Fruit fly (Drosophila melanogaster) whole organism, embryonic: ENCODE data around the gene CG3184.

Experiments used
- Aef1 ChIP-seq: fragments of 200-800 bp; sonication (Bioruptor generic); IDR thresholded peaks from 3 replicates; pipeline ENCODE4 v1.3.6; 2022; ENCODE audit warnings: missing biosample characterization, missing genetic modification characterization
- BtbVII ChIP-seq: fragments of 200-800 bp; sonication (Bioruptor generic); optimal IDR thresholded peaks from 3 replicates; lab custom pipeline; 2017; ENCODE audit warnings: missing biosample characterization, mild to moderate bottlenecking, missing genetic modification characterization
- CG10209 ChIP-seq: fragments of 200-800 bp; sonication (Bioruptor generic); optimal IDR thresholded peaks from 3 replicates; lab custom pipeline; 2017; ENCODE audit warnings: missing biosample characterization, mild to moderate bottlenecking, missing genetic modification characterization, missing genetic modification reagents
- CG11247 ChIP-seq: fragments of 200-800 bp; sonication (Bioruptor generic); IDR thresholded peaks from 2 replicates; pipeline ENCODE4 v1.3.6; 2022; ENCODE audit warnings: missing biosample characterization, missing genetic modification characterization
- CG11456 ChIP-seq: fragments of 200-800 bp; sonication (Bioruptor generic); IDR thresholded peaks from 3 replicates; pipeline ENCODE4 v1.3.6; 2022; ENCODE audit warnings: missing biosample characterization, missing genetic modification characterization
- CG11504 ChIP-seq: fragments of 200-800 bp; sonication (Bioruptor generic); optimal IDR thresholded peaks from 3 replicates; lab custom pipeline; 2019; ENCODE audit warnings: missing biosample characterization, mild to moderate bottlenecking, missing genetic modification characterization, moderate library complexity
- CG11695 ChIP-seq: fragments of 200-800 bp; sonication (Bioruptor generic); IDR thresholded peaks from 3 replicates; pipeline ENCODE4 v1.3.6; 2022; ENCODE audit warnings: missing biosample characterization, missing genetic modification characterization
- CG12236 ChIP-seq: fragments of 200-800 bp; sonication (Bioruptor generic); optimal IDR thresholded peaks from 2 replicates; lab custom pipeline; 2016; ENCODE audit warnings: missing biosample characterization, missing genetic modification characterization
- CG12659 ChIP-seq: fragments of 200-800 bp; sonication (Bioruptor generic); optimal IDR thresholded peaks from 3 replicates; lab custom pipeline; 2017; ENCODE audit warnings: mild to moderate bottlenecking, missing biosample characterization, missing genetic modification reagents, missing genetic modification characterization
- CG13424 ChIP-seq: fragments of 200-800 bp; sonication (Bioruptor generic); optimal IDR thresholded peaks from 2 replicates; lab custom pipeline; 2019; ENCODE audit warnings: missing biosample characterization, mild to moderate bottlenecking, missing genetic modification characterization, moderate library complexity
- CG14667 ChIP-seq: fragments of 200-800 bp; sonication (Bioruptor generic); IDR thresholded peaks from 2 replicates; pipeline ENCODE4 v1.3.6; 2022; ENCODE audit warnings: missing biosample characterization, missing genetic modification characterization
- CG16863 ChIP-seq: fragments of 200-800 bp; sonication (Bioruptor generic); optimal IDR thresholded peaks from 3 replicates; lab custom pipeline; 2016; ENCODE audit warnings: missing biosample characterization, missing genetic modification characterization
- CG17385 ChIP-seq: fragments of 200-800 bp; sonication (Bioruptor generic); optimal IDR thresholded peaks from 3 replicates; lab custom pipeline; 2018; ENCODE audit warnings: missing biosample characterization, mild to moderate bottlenecking, missing genetic modification characterization
- CG2116 ChIP-seq: fragments of 200-800 bp; sonication (Bioruptor generic); optimal IDR thresholded peaks from 3 replicates; lab custom pipeline; 2018; ENCODE audit warnings: missing biosample characterization, mild to moderate bottlenecking, missing genetic modification characterization
- CG33557 ChIP-seq: fragments of 200-800 bp; sonication (Bioruptor generic); optimal IDR thresholded peaks from 2 replicates; lab custom pipeline; 2019; ENCODE audit warnings: missing biosample characterization, mild to moderate bottlenecking, missing genetic modification characterization, moderate library complexity
- CG3407 ChIP-seq: fragments of 200-800 bp; sonication (Bioruptor generic); optimal IDR thresholded peaks from 2 replicates; lab custom pipeline; 2018; ENCODE audit warnings: missing biosample characterization, mild to moderate bottlenecking, missing genetic modification characterization
- CG3838 ChIP-seq: fragments of 200-800 bp; sonication (Bioruptor generic); optimal IDR thresholded peaks from 3 replicates; lab custom pipeline; 2016; ENCODE audit warnings: missing biosample characterization, missing genetic modification characterization
- CG4854 ChIP-seq: fragments of 200-800 bp; sonication (Bioruptor generic); optimal IDR thresholded peaks from 2 replicates; lab custom pipeline; 2016; ENCODE audit warnings: missing biosample characterization, missing genetic modification characterization, inconsistent platforms
- CG6683 ChIP-seq: fragments of 200-800 bp; sonication (Bioruptor generic); optimal IDR thresholded peaks from 2 replicates; lab custom pipeline; 2017; ENCODE audit warnings: missing biosample characterization, mild to moderate bottlenecking, missing genetic modification characterization, missing genetic modification reagents
- CG6791 ChIP-seq: fragments of 200-800 bp; sonication (Bioruptor generic); IDR thresholded peaks from 3 replicates; pipeline ENCODE4 v1.3.6; 2022; ENCODE audit warnings: missing biosample characterization, missing genetic modification characterization; ENCODE audit not compliant: partially characterized antibody
- CG7357 ChIP-seq: fragments of 200-800 bp; sonication (Bioruptor generic); IDR thresholded peaks from 3 replicates; pipeline ENCODE4 v1.3.6; 2022; ENCODE audit warnings: missing biosample characterization, missing genetic modification characterization
- CG8281 ChIP-seq: fragments of 200-800 bp; sonication (Bioruptor generic); optimal IDR thresholded peaks from 2 replicates; lab custom pipeline; 2018; ENCODE audit warnings: missing biosample characterization, mild to moderate bottlenecking, missing genetic modification characterization, moderate library complexity
- CG8290 ChIP-seq, 3 experiments: fragments of 200-800 bp; sonication (Bioruptor generic); optimal IDR thresholded peaks; 2 replicates each; lab custom pipeline; 2016 to 2019; ENCODE audit warnings: missing biosample characterization in 3 of 3, missing genetic modification characterization in 3 of 3, mild to moderate bottlenecking in 2 of 3, moderate library complexity in 1 of 3
- CG8388 ChIP-seq: fragments of 200-800 bp; sonication (Bioruptor generic); optimal IDR thresholded peaks from 2 replicates; lab custom pipeline; 2019; ENCODE audit warnings: missing biosample characterization, mild to moderate bottlenecking, missing genetic modification characterization, moderate library complexity
- CG9727 ChIP-seq: fragments of 200-800 bp; sonication (Bioruptor generic); optimal IDR thresholded peaks from 3 replicates; lab custom pipeline; 2017; ENCODE audit warnings: missing biosample characterization, mild to moderate bottlenecking, missing genetic modification characterization
- E2f1 ChIP-seq: fragments of 200-800 bp; sonication (Bioruptor generic); IDR thresholded peaks from 2 replicates; pipeline ENCODE4 v1.3.6; 2022; ENCODE audit warnings: missing biosample characterization, missing genetic modification characterization
- E2f2 ChIP-seq: fragments of 200-800 bp; sonication (Bioruptor generic); IDR thresholded peaks from 2 replicates; pipeline ENCODE4 v1.3.6; 2022; ENCODE audit warnings: missing biosample characterization, missing genetic modification characterization
- Elba2 ChIP-seq: fragments of 200-800 bp; sonication (Bioruptor generic); optimal IDR thresholded peaks from 3 replicates; lab custom pipeline; 2016; ENCODE audit warnings: missing biosample characterization, missing genetic modification characterization
- Hr51 ChIP-seq, 2 experiments: fragments of 200-800 bp; sonication (Bioruptor generic); optimal IDR thresholded peaks; 2 replicates in 1 of 2; 3 replicates in 1 of 2; lab custom pipeline; 2016 to 2018; ENCODE audit warnings: missing biosample characterization in 2 of 2, missing genetic modification characterization in 2 of 2, mild to moderate bottlenecking in 1 of 2, moderate library complexity in 1 of 2
- Hr78 ChIP-seq, 2 experiments: fragments of 200-800 bp in 1 of 2; fragments of >200 bp in 1 of 2; sonication (Bioruptor generic) in 1 of 2; optimal IDR thresholded peaks; 2 replicates each; lab custom pipeline; 2017 to 2019; ENCODE audit warnings: missing biosample characterization in 2 of 2, missing genetic modification characterization in 2 of 2, mild to moderate bottlenecking in 1 of 2, moderate library complexity in 1 of 2
- Med ChIP-seq: fragments of 200-800 bp; sonication (Bioruptor generic); peaks from one replicate; lab custom pipeline; 2016; ENCODE audit warnings: missing biosample characterization, missing genetic modification characterization, mild to moderate bottlenecking, inconsistent platforms, moderate library complexity
- Meics ChIP-seq: fragments of 200-800 bp; sonication (Bioruptor generic); optimal IDR thresholded peaks from 2 replicates; lab custom pipeline; 2017; ENCODE audit warnings: missing biosample characterization, mild to moderate bottlenecking, missing genetic modification characterization
- NFAT ChIP-seq: fragments of 200-800 bp; sonication (Bioruptor generic); IDR thresholded peaks from 2 replicates; pipeline ENCODE4 v1.3.6; 2022; ENCODE audit warnings: missing biosample characterization, missing genetic modification characterization
- Oli ChIP-seq: fragments of 200-800 bp; sonication (Bioruptor generic); optimal IDR thresholded peaks from 2 replicates; lab custom pipeline; 2018; ENCODE audit warnings: missing biosample characterization, mild to moderate bottlenecking, missing genetic modification characterization, moderate library complexity
- Six4 ChIP-seq: fragments of 200-800 bp; sonication (Bioruptor generic); optimal IDR thresholded peaks from 2 replicates; lab custom pipeline; 2016; ENCODE audit warnings: missing biosample characterization, missing genetic modification characterization
- Xrp1 ChIP-seq: fragments of 200-800 bp; sonication (Bioruptor generic); IDR thresholded peaks from 2 replicates; pipeline ENCODE4 v1.3.6; 2022; ENCODE audit warnings: missing biosample characterization, missing genetic modification characterization
- bsh ChIP-seq, 2 experiments: fragments of 200-800 bp; sonication (Bioruptor generic); optimal IDR thresholded peaks; 2 replicates each; lab custom pipeline; 2017 to 2018; ENCODE audit warnings: mild to moderate bottlenecking in 2 of 2, missing biosample characterization in 2 of 2, missing genetic modification characterization in 2 of 2, moderate library complexity in 1 of 2
- dati ChIP-seq: fragments of 200-800 bp; sonication (Bioruptor generic); IDR thresholded peaks from 2 replicates; pipeline ENCODE4 v1.3.6; 2022; ENCODE audit warnings: missing biosample characterization, missing genetic modification characterization
- eve ChIP-seq, 2 experiments: fragments of >200 bp; optimal IDR thresholded peaks; 2 replicates each; lab custom pipeline; 2017; ENCODE audit warnings: missing biosample characterization in 2 of 2, missing genetic modification characterization in 2 of 2
- gcm2 ChIP-seq: fragments of 200-800 bp; sonication (Bioruptor generic); optimal IDR thresholded peaks from 2 replicates; lab custom pipeline; 2016; ENCODE audit warnings: missing biosample characterization, missing genetic modification characterization
- insv ChIP-seq, 2 experiments: fragments of 200-800 bp; sonication (Bioruptor generic); optimal IDR thresholded peaks; 3 replicates each; lab custom pipeline; 2016 to 2018; ENCODE audit warnings: missing biosample characterization in 2 of 2, missing genetic modification characterization in 2 of 2
- kah ChIP-seq: fragments of 200-800 bp; sonication (Bioruptor generic); optimal IDR thresholded peaks from 2 replicates; lab custom pipeline; 2018; ENCODE audit warnings: missing biosample characterization, mild to moderate bottlenecking, missing genetic modification characterization
- lab ChIP-seq: fragments of 200-800 bp; sonication (Bioruptor generic); optimal IDR thresholded peaks from 3 replicates; lab custom pipeline; 2017; ENCODE audit warnings: missing biosample characterization, missing genetic modification characterization, mild to moderate bottlenecking, moderate library complexity, missing genetic modification reagents
- lov ChIP-seq, 2 experiments: fragments of 200-800 bp in 1 of 2; fragments of >200 bp in 1 of 2; sonication (Bioruptor generic) in 1 of 2; IDR thresholded peaks in 1 of 2; optimal IDR thresholded peaks in 1 of 2; 2 replicates in 1 of 2; 3 replicates in 1 of 2; pipeline versions ENCODE4 v1.3.6 to Lab custom; 2017 to 2022; ENCODE audit warnings: missing biosample characterization in 1 of 2, missing genetic modification characterization in 1 of 2
- mirr ChIP-seq: fragments of 200-800 bp; sonication (Bioruptor generic); optimal IDR thresholded peaks from 3 replicates; lab custom pipeline; 2018; ENCODE audit warnings: missing biosample characterization, mild to moderate bottlenecking, missing genetic modification characterization
- pan ChIP-seq, 4 experiments: fragments of >200 bp in 3 of 4; fragments of 200-800 bp in 1 of 4; sonication (Bioruptor generic) in 1 of 4; optimal IDR thresholded peaks in 3 of 4; IDR thresholded peaks in 1 of 4; 2 replicates each; pipeline versions ENCODE4 v1.3.6 to Lab custom; 2017 to 2022; ENCODE audit warnings: missing biosample characterization in 2 of 4, missing genetic modification characterization in 2 of 4, mixed read lengths in 1 of 4
- pfk ChIP-seq: fragments of 200-800 bp; sonication (Bioruptor generic); optimal IDR thresholded peaks from 2 replicates; lab custom pipeline; 2018; ENCODE audit warnings: missing biosample characterization, mild to moderate bottlenecking, missing genetic modification characterization, moderate library complexity

The CG3184 gene

DNA sequence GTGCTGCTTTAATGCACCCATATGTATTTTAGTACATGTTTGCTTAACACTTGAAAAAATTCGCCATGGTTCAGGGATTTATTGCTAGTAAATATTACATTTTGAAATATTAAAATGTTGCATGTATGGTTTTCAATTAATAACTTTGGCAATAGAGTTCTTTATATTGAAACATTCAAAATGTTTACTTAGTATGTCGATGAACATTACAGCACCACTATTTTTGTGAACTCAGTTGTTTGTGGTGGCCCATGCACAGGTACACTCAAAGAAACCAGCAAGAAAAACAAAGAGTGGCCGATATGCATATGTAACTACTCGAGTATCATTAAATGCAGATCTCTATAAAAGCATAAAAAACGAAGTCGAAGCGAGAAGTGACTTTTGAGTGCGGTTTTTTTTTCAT, 13.5 kb upstream of the CG3184 start (continued):
- TF ChIP-seq Hr78 (GFP tag; optimal IDR thresholded peaks at IDR 0.05; lab: Kevin White, UChicago) = peak in 1 of 2 experiments; percentile 41
- TF ChIP-seq CG12659 (GFP tag; lab: Kevin White, UChicago) = peak; percentile 56
- TF ChIP-seq pfk = no peak
- TF ChIP-seq Aef1 = peak; percentile 29; the same call in 1 of the 3 replicates
- TF ChIP-seq CG6683 (GFP tag; lab: Kevin White, UChicago) = no peak
- peak; percentile 65 for TF ChIP-seq CG17385 (GFP tag; lab: Kevin White, UChicago)
- TF ChIP-seq BtbVII (GFP tag; lab: Kevin White, UChicago) = peak; percentile 28
- peak; percentile 52 for TF ChIP-seq CG9727 (GFP tag; lab: Kevin White, UChicago)
- TF ChIP-seq CG8388 (GFP tag; lab: Kevin White, UChicago) = peak; percentile 77
- no peak for TF ChIP-seq mirr (GFP tag; lab: Kevin White, UChicago)
- peak; percentile 15 for TF ChIP-seq Six4 (GFP tag; lab: Kevin White, UChicago)
- no peak for TF ChIP-seq insv (GFP tag; optimal IDR thresholded peaks at IDR 0.05; lab: Kevin White, UChicago)
- TF ChIP-seq CG11247 (GFP tag; lab: Robert Waterston, UW) = no peak
- TF ChIP-seq Xrp1 (GFP tag; lab: Robert Waterston, UW) = peak; percentile 82
- TF ChIP-seq pan (optimal IDR thresholded peaks at IDR 0.05; lab: Kevin White, UChicago) = no peak
- TF ChIP-seq pan (GFP tag; optimal IDR thresholded peaks at IDR 0.05 in 1 of 2, IDR thresholded peaks at IDR 0.05 in 1 of 2) = peak in 1 of 2 experiments; percentile 73
- TF ChIP-seq CG16863 (GFP tag; lab: Kevin White, UChicago) = peak; percentile 40
- peak; percentile 40 for TF ChIP-seq CG8290 (GFP tag; optimal IDR thresholded peaks at IDR 0.05; lab: Kevin White, UChicago)
- TF ChIP-seq CG8290 (tag; optimal IDR thresholded peaks at IDR 0.05; lab: Kevin White, UChicago) = no peak
- no peak for TF ChIP-seq CG11456
- peak; percentile 45; the same call in 1 of the 2 replicates for TF ChIP-seq E2f2 (GFP tag; lab: Robert Waterston, UW)
- peak in 1 of 2 experiments; percentile 83 for TF ChIP-seq Hr51 (GFP tag; optimal IDR thresholded peaks at IDR 0.05; lab: Kevin White, UChicago)
- TF ChIP-seq Elba2 (GFP tag; lab: Kevin White, UChicago) = no peak
- no peak for TF ChIP-seq CG6791 (GFP tag; lab: Robert Waterston, UW)
- TF ChIP-seq Med (GFP tag; lab: Kevin White, UChicago) = peak; percentile 85
- 0 out of 2 replicates have a peak, but pooled peaks have one; percentile 32 for TF ChIP-seq CG14667 (GFP tag; lab: Robert Waterston, UW)
- TF ChIP-seq lab (GFP tag; lab: Kevin White, UChicago) = peak; percentile 56
- 0 out of 2 replicates have a peak, but pooled peaks have one; percentile 32 for TF ChIP-seq E2f1
- TF ChIP-seq CG4854 (GFP tag; lab: Kevin White, UChicago) = peak; percentile 11
- peak; percentile 50 for TF ChIP-seq CG3407 (GFP tag; lab: Kevin White, UChicago)
- TF ChIP-seq CG11504 (tag; lab: Kevin White, UChicago) = peak; percentile 86
- peak; percentile 44 for TF ChIP-seq CG12236 (GFP tag; lab: Kevin White, UChicago)
- peak; percentile 49 for TF ChIP-seq Meics (GFP tag; lab: Kevin White, UChicago)
- peak in 1 of 2 experiments; percentile 84 for TF ChIP-seq eve (GFP tag; optimal IDR thresholded peaks at IDR 0.05; lab: Kevin White, UChicago)
- TF ChIP-seq bsh (GFP tag; optimal IDR thresholded peaks at IDR 0.05; lab: Kevin White, UChicago) = peak; percentile 58 to 80
- TF ChIP-seq Oli (tag; lab: Kevin White, UChicago) = peak; percentile 81
- TF ChIP-seq lov (optimal IDR thresholded peaks at IDR 0.05; lab: Kevin White, UChicago) = no peak
- TF ChIP-seq lov (GFP tag; IDR thresholded peaks at IDR 0.05; lab: Robert Waterston, UW) = 0 out of 3 replicates have a peak, but pooled peaks have one; percentile 15
- TF ChIP-seq CG11695 (GFP tag; lab: Robert Waterston, UW) = peak; percentile 77
- peak; percentile 73 for TF ChIP-seq CG13424 (tag; lab: Kevin White, UChicago)
- TF ChIP-seq CG8281 = peak; percentile 26
- TF ChIP-seq NFAT (GFP tag; lab: Robert Waterston, UW) = no peak
- peak; percentile 10 for TF ChIP-seq gcm2 (GFP tag; lab: Kevin White, UChicago)
- TF ChIP-seq CG33557 (GFP tag; lab: Kevin White, UChicago) = peak; percentile 67
- peak; percentile 52 for TF ChIP-seq kah (GFP tag; lab: Kevin White, UChicago)
- TF ChIP-seq CG2116 (GFP tag; lab: Kevin White, UChicago) = peak; percentile 34
- TF ChIP-seq CG10209 (GFP tag; lab: Kevin White, UChicago) = peak; percentile 62
- TF ChIP-seq dati (GFP tag; lab: Robert Waterston, UW) = 0 out of 2 replicates have a peak, but pooled peaks have one; percentile 15
- peak; percentile 18 for TF ChIP-seq CG3838 (GFP tag; lab: Kevin White, UChicago)
- TF ChIP-seq CG7357 = peak; percentile 61; the same call in 1 of the 3 replicates
